ENCODE assay signal across 5 fruit fly cellular contexts in the genomic region with DNA sequence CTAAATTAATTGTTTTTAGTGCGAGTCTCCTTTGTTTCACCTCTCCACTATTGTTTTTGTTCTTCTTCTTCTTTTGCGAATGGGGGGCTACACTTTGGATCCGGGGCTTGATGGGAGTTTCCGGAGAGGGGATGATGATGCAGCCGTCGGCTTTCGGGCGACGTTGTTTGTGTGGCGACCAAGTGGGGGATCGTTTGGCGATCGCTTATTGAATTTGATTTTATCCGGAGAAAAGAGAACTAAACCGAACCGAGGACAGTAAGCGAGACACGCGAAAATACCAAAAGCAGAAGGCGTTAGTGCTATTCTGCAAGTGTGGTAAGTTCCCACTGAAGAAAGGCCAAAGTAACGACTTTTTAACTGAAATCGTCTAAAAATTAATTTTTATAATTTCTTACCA.
TF ChIP-seq lines count a peak whose summit lies in the region.

AhcyL1 (minus strand) TSS at position 281 of the 400 bp plus-strand sequence.

- TF ChIP-seq CTCF in whole organism, embryonic (GFP tag; optimal IDR thresholded peaks at IDR 0.05; lab: Kevin White, UChicago): no peak

TF ChIP-seq in whole organism, adult, 20 proteins besides CTCF, POLR2A, EP300 and RAD21:
- TF ChIP-seq CG33017 (tag; optimal IDR thresholded peaks at IDR 0.05; lab: Kevin White, UChicago): peak; percentile 2
- TF ChIP-seq ovo (GFP tag; optimal IDR thresholded peaks at IDR 0.05; lab: Kevin White, UChicago): no peak
- no peak for TF ChIP-seq Crg-1 (GFP tag; optimal IDR thresholded peaks at IDR 0.05; lab: Kevin White, UChicago)
- peak; percentile 7 for TF ChIP-seq pad (GFP tag; optimal IDR thresholded peaks at IDR 0.05; lab: Kevin White, UChicago)
- no peak for TF ChIP-seq CG1620 (GFP tag; optimal IDR thresholded peaks at IDR 0.05; lab: Kevin White, UChicago)
- TF ChIP-seq bab1 (GFP tag; optimal IDR thresholded peaks at IDR 0.05; lab: Kevin White, UChicago): peak; percentile 81
- peak; percentile 66 for TF ChIP-seq CG12768 (GFP tag; optimal IDR thresholded peaks at IDR 0.05; lab: Kevin White, UChicago)
- no peak for TF ChIP-seq CG7101 (tag; optimal IDR thresholded peaks at IDR 0.05; lab: Kevin White, UChicago)
- peak; percentile 31 for TF ChIP-seq CG11617 (GFP tag; optimal IDR thresholded peaks at IDR 0.05; lab: Kevin White, UChicago)

TF ChIP-seq in whole organism, embryonic, 481 proteins besides CTCF, POLR2A, EP300 and RAD21 (continues in another document):
- TF ChIP-seq Meics (GFP tag; optimal IDR thresholded peaks at IDR 0.05; lab: Kevin White, UChicago) (no peak), CG13296 (GFP tag; optimal IDR thresholded peaks at IDR 0.05; lab: Kevin White, UChicago) (no peak), CG8281 (tag; optimal IDR thresholded peaks at IDR 0.05; lab: Kevin White, UChicago) (no peak), dmrt99B (tag; optimal IDR thresholded peaks at IDR 0.05; lab: Kevin White, UChicago) (no peak), CG5245 (GFP tag; optimal IDR thresholded peaks at IDR 0.05; lab: Kevin White, UChicago) (no peak), pan (optimal IDR thresholded peaks at IDR 0.05; lab: Kevin White, UChicago) (no peak), pan (GFP tag; optimal IDR thresholded peaks at IDR 0.05 in 1 of 2, IDR thresholded peaks at IDR 0.05 in 1 of 2) (no peak), p53 (GFP tag; optimal IDR thresholded peaks at IDR 0.05; lab: Kevin White, UChicago) (no peak), klu (GFP tag; IDR thresholded peaks at IDR 0.05; lab: Robert Waterston, UW) (no peak), CG6654 (GFP tag; optimal IDR thresholded peaks at IDR 0.05; lab: Kevin White, UChicago) (no peak), CG7928 (GFP tag; optimal IDR thresholded peaks at IDR 0.05; lab: Kevin White, UChicago) (no peak), disco-r (GFP tag; optimal IDR thresholded peaks at IDR 0.05; lab: Kevin White, UChicago) (no peak), CG10267 (tag; optimal IDR thresholded peaks at IDR 0.05; lab: Kevin White, UChicago) (peak; percentile 51), fd3F (GFP tag; optimal IDR thresholded peaks at IDR 0.05; lab: Kevin White, UChicago) (no peak), Opbp (GFP tag; IDR thresholded peaks at IDR 0.05; lab: Robert Waterston, UW; ENCODE audit: partially characterized antibody) (no peak), CG7839 (tag; optimal IDR thresholded peaks at IDR 0.05; lab: Kevin White, UChicago) (no peak), ken (GFP tag; IDR thresholded peaks at IDR 0.05; lab: Robert Waterston, UW) (no peak), nerfin-2 (GFP tag; IDR thresholded peaks at IDR 0.05; lab: Robert Waterston, UW; ENCODE audit: partially characterized antibody) (no peak), E2f2 (GFP tag; IDR thresholded peaks at IDR 0.05; lab: Robert Waterston, UW) (peak; percentile 40; the same call in 1 of the 2 replicates), Nf-YC (tag; optimal IDR thresholded peaks at IDR 0.05; lab: Kevin White, UChicago) (peak; percentile 8)

TF ChIP-seq in whole organism, prepupa, 60 proteins besides CTCF, POLR2A, EP300 and RAD21:
- TF ChIP-seq CG6792 (GFP tag; optimal IDR thresholded peaks at IDR 0.05; lab: Kevin White, UChicago) (no peak), fd85E (GFP tag; optimal IDR thresholded peaks at IDR 0.05; lab: Kevin White, UChicago) (no peak), Sox102F (GFP tag; optimal IDR thresholded peaks at IDR 0.05; lab: Kevin White, UChicago) (no peak), CG3919 (GFP tag; optimal IDR thresholded peaks at IDR 0.05; lab: Kevin White, UChicago) (peak; percentile 25), svp (GFP tag; lab: Kevin White, UChicago) (peak; percentile 94), dsx (GFP tag; optimal IDR thresholded peaks at IDR 0.05; lab: Kevin White, UChicago; ENCODE audit: poor library complexity, severe bottlenecking) (peak; percentile 21), ss (GFP tag; optimal IDR thresholded peaks at IDR 0.05; lab: Kevin White, UChicago) (peak; percentile 12 to 55), fd59A (GFP tag; optimal IDR thresholded peaks at IDR 0.05; lab: Kevin White, UChicago) (no peak), Blimp-1 (GFP tag; optimal IDR thresholded peaks at IDR 0.05; lab: Kevin White, UChicago) (no peak), Sox14 (GFP tag; optimal IDR thresholded peaks at IDR 0.05; lab: Kevin White, UChicago) (peak; percentile 71), CG6808 (GFP tag; optimal IDR thresholded peaks at IDR 0.05; lab: Kevin White, UChicago) (no peak), CG15336 (GFP tag; IDR thresholded peaks at IDR 0.05; lab: Robert Waterston, UW) (peak; percentile 19; the same call in 1 of the 2 replicates), CG32006 (GFP tag; optimal IDR thresholded peaks at IDR 0.05; lab: Kevin White, UChicago) (no peak), Hr39 (GFP tag; optimal IDR thresholded peaks at IDR 0.05; lab: Kevin White, UChicago) (no peak), CG6854 (GFP tag; optimal IDR thresholded peaks at IDR 0.05; lab: Kevin White, UChicago) (peak; percentile 32), Eip78C (GFP tag; lab: Kevin White, UChicago) (no peak), CG1621 (tag; optimal IDR thresholded peaks at IDR 0.05; lab: Kevin White, UChicago) (peak; percentile 36), net (GFP tag; optimal IDR thresholded peaks at IDR 0.05; lab: Kevin White, UChicago) (no peak), fkh (GFP tag; optimal IDR thresholded peaks at IDR 0.05; lab: Kevin White, UChicago) (no peak), Sox15 (GFP tag; optimal IDR thresholded peaks at IDR 0.05; lab: Kevin White, UChicago) (no peak)
TF ChIP-seq in whole organism, prepupa: peak in this region for 8.

TF ChIP-seq in whole organism, pupa, 21 proteins besides CTCF, POLR2A, EP300 and RAD21:
- TF ChIP-seq CG15710 (tag; optimal IDR thresholded peaks at IDR 0.05; lab: Kevin White, UChicago) (peak; percentile 1), EcR (GFP tag; optimal IDR thresholded peaks at IDR 0.05; lab: Kevin White, UChicago) (no peak), fd96Ca (GFP tag; IDR thresholded peaks at IDR 0.05; lab: Robert Waterston, UW) (peak; percentile 21; the same call in 2 of the 3 replicates), CG32121 (GFP tag; IDR thresholded peaks at IDR 0.05; lab: Robert Waterston, UW) (no peak), Snoo (tag; optimal IDR thresholded peaks at IDR 0.05; lab: Kevin White, UChicago) (peak; percentile 10)

TF ChIP-seq in whole organism, wandering third instar larva, 38 proteins besides CTCF, POLR2A, EP300 and RAD21:
- TF ChIP-seq Rel (GFP tag; optimal IDR thresholded peaks at IDR 0.05; lab: Kevin White, UChicago): no peak
- TF ChIP-seq Rel (tag; optimal IDR thresholded peaks at IDR 0.05; lab: Kevin White, UChicago): peak; percentile 55
- TF ChIP-seq Myc (optimal IDR thresholded peaks at IDR 0.05; lab: Kevin White, UChicago): no peak
- TF ChIP-seq lola (GFP tag; optimal IDR thresholded peaks at IDR 0.05; lab: Kevin White, UChicago): no peak
- TF ChIP-seq Abd-B (GFP tag; optimal IDR thresholded peaks at IDR 0.05; lab: Kevin White, UChicago): no peak
- no peak for TF ChIP-seq tai (GFP tag; optimal IDR thresholded peaks at IDR 0.05; lab: Kevin White, UChicago)
- no peak for TF ChIP-seq pan (optimal IDR thresholded peaks at IDR 0.05; lab: Kevin White, UChicago)
- TF ChIP-seq CG9705 (GFP tag; optimal IDR thresholded peaks at IDR 0.05; lab: Kevin White, UChicago): no peak
- no peak for TF ChIP-seq h (GFP tag; optimal IDR thresholded peaks at IDR 0.05; lab: Kevin White, UChicago)
